Worm (Caenorhabditis elegans) whole organism, L1 larva: ENCODE data around the gene odd-1.

Source experiments
- C04F5.9 ChIP-seq: sonication (generic microtip); optimal IDR thresholded peaks from 2 replicates; lab custom pipeline; 2016; ENCODE audit warnings: missing genetic modification characterization, missing compliant biosample characterization
- C16A3.4 ChIP-seq: fragments of 150-350 bp; optimal IDR thresholded peaks from 2 replicates; lab custom pipeline; 2014; ENCODE audit warnings: missing biosample characterization, missing genetic modification characterization
- F16B12.6 ChIP-seq: fragments of 150-350 bp; optimal IDR thresholded peaks from 2 replicates; lab custom pipeline; 2014; ENCODE audit warnings: missing biosample characterization, missing genetic modification characterization
- Y116A8C.19 ChIP-seq: sonication (generic microtip); optimal IDR thresholded peaks from 2 replicates; lab custom pipeline; 2016; ENCODE audit warnings: missing compliant biosample characterization, missing genetic modification characterization, borderline replicate concordance
- alr-1 ChIP-seq: fragments of 200-800 bp; sonication (Bioruptor generic); optimal IDR thresholded peaks from 2 replicates; lab custom pipeline; 2018; ENCODE audit warnings: borderline replicate concordance, mild to moderate bottlenecking, missing genetic modification characterization, missing compliant biosample characterization
- ama-1 ChIP-seq: fragments of 150-350 bp; optimal IDR thresholded peaks from 2 replicates; lab custom pipeline; 2014
- ceh-8 ChIP-seq: fragments of 200-800 bp; sonication (Bioruptor generic); optimal IDR thresholded peaks from 2 replicates; lab custom pipeline; 2018; ENCODE audit warnings: mild to moderate bottlenecking, missing genetic modification characterization, moderate library complexity, missing compliant biosample characterization
- ceh-88 ChIP-seq: fragments of 200-800 bp; sonication (Bioruptor generic); IDR thresholded peaks from 2 replicates; pipeline ENCODE4 v1.3.6; 2022; ENCODE audit warnings: missing genetic modification characterization, missing compliant biosample characterization
- ces-1 ChIP-seq: fragments of 150-350 bp; optimal IDR thresholded peaks from 2 replicates; lab custom pipeline; 2014; ENCODE audit warnings: missing biosample characterization, missing genetic modification reagents, missing genetic modification characterization
- dpl-1 ChIP-seq, 3 experiments: fragments of 150-350 bp in 2 of 3; sonication (generic microtip) in 1 of 3; optimal IDR thresholded peaks; 2 replicates each; lab custom pipeline; 2014 to 2017; ENCODE audit warnings: missing biosample characterization in 3 of 3, missing genetic modification characterization in 3 of 3, missing genetic modification reagents in 3 of 3
- efl-1 ChIP-seq, 4 experiments: fragments of 150-350 bp; optimal IDR thresholded peaks in 3 of 4; peaks in 1 of 4; 1 replicate in 1 of 4; 2 replicates in 3 of 4; lab custom pipeline; 2014; ENCODE audit warnings: missing biosample characterization in 2 of 4, missing genetic modification characterization in 2 of 4, missing genetic modification reagents in 2 of 4
- egl-13 ChIP-seq: sonication (generic microtip); optimal IDR thresholded peaks from 2 replicates; lab custom pipeline; 2016; ENCODE audit warnings: missing genotype, missing genetic modification reagents, missing genetic modification characterization, missing compliant biosample characterization
- egl-27 ChIP-seq, 2 experiments: fragments of 150-350 bp in 1 of 2; sonication (generic microtip); optimal IDR thresholded peaks; 3 replicates each; lab custom pipeline; 2017 to 2018; ENCODE audit warnings: missing biosample characterization in 2 of 2, missing genetic modification characterization in 2 of 2, missing genetic modification reagents in 2 of 2
- elt-2 ChIP-seq: sonication (generic microtip); optimal IDR thresholded peaks from 2 replicates; lab custom pipeline; 2016; ENCODE audit warnings: missing genetic modification characterization, mild to moderate bottlenecking, inconsistent platforms, missing compliant biosample characterization, missing genetic modification reagents
- ets-5 ChIP-seq: fragments of 200-800 bp; sonication (Bioruptor generic); IDR thresholded peaks from 2 replicates; pipeline ENCODE4 v1.3.6; 2022; ENCODE audit warnings: missing genetic modification characterization, missing compliant biosample characterization
- grh-1 ChIP-seq: fragments of 200-800 bp; sonication (Bioruptor generic); IDR thresholded peaks from 2 replicates; pipeline ENCODE4 v1.3.6; 2022; ENCODE audit warnings: missing genetic modification reagents, missing genetic modification characterization, missing compliant biosample characterization
- hpl-2 ChIP-seq: fragments of 150-350 bp; optimal IDR thresholded peaks from 2 replicates; lab custom pipeline; 2014; ENCODE audit warnings: missing biosample characterization, missing genetic modification reagents, missing genetic modification characterization
- irx-1 ChIP-seq: sonication (generic microtip); optimal IDR thresholded peaks from 2 replicates; lab custom pipeline; 2016; ENCODE audit warnings: missing genetic modification characterization, missing compliant biosample characterization
- jun-1 ChIP-seq: fragments of 150-350 bp; optimal IDR thresholded peaks from 2 replicates; lab custom pipeline; 2014; ENCODE audit warnings: missing biosample characterization, missing genetic modification reagents, missing genetic modification characterization
- lin-14 ChIP-seq: fragments of 200-800 bp; sonication (Bioruptor generic); optimal IDR thresholded peaks from 2 replicates; lab custom pipeline; 2018; ENCODE audit warnings: mild to moderate bottlenecking, missing genetic modification characterization, moderate library complexity, missing compliant biosample characterization
- lin-35 ChIP-seq, 2 experiments: fragments of 150-350 bp; optimal IDR thresholded peaks; 2 replicates each; lab custom pipeline; 2014; ENCODE audit warnings: missing biosample characterization in 2 of 2, missing genetic modification characterization in 2 of 2, missing genetic modification reagents in 2 of 2
- lin-39 ChIP-seq: fragments of 150-350 bp; optimal IDR thresholded peaks from 2 replicates; lab custom pipeline; 2014; ENCODE audit warnings: missing biosample characterization, missing genetic modification reagents, missing genetic modification characterization
- lir-3 ChIP-seq: sonication (generic microtip); optimal IDR thresholded peaks from 2 replicates; lab custom pipeline; 2016; ENCODE audit warnings: mild to moderate bottlenecking, missing genetic modification characterization, moderate library complexity, missing compliant biosample characterization; ENCODE audit not compliant: poor library complexity
- lsy-2 ChIP-seq, 2 experiments: fragments of 150-350 bp; optimal IDR thresholded peaks; 2 replicates each; lab custom pipeline; 2014; ENCODE audit warnings: missing biosample characterization in 2 of 2, missing genetic modification characterization in 2 of 2
- mdl-1 ChIP-seq, 2 experiments: fragments of 150-350 bp; optimal IDR thresholded peaks; 2 replicates each; lab custom pipeline; 2014 to 2017; ENCODE audit warnings: missing biosample characterization in 2 of 2, missing genetic modification characterization in 2 of 2, inconsistent platforms in 1 of 2
- mef-2 ChIP-seq: fragments of 150-350 bp; optimal IDR thresholded peaks from 2 replicates; lab custom pipeline; 2014; ENCODE audit warnings: missing biosample characterization, missing genetic modification characterization
- mep-1 ChIP-seq: fragments of 150-350 bp; optimal IDR thresholded peaks from 2 replicates; lab custom pipeline; 2014; ENCODE audit warnings: missing biosample characterization, missing genetic modification characterization
- nhr-12 ChIP-seq: sonication (generic microtip); optimal IDR thresholded peaks from 2 replicates; lab custom pipeline; 2017; ENCODE audit warnings: missing biosample characterization, missing genetic modification characterization
- nhr-19 ChIP-seq: fragments of 200-800 bp; sonication (Bioruptor generic); conservative IDR thresholded peaks from 2 replicates; pipeline ENCODE4 v1.3.6; 2022; ENCODE audit warnings: missing genetic modification characterization, missing compliant biosample characterization
- nhr-20 ChIP-seq: sonication (generic microtip); optimal IDR thresholded peaks from 2 replicates; lab custom pipeline; 2016; ENCODE audit warnings: mild to moderate bottlenecking, missing genetic modification characterization, missing compliant biosample characterization
- nhr-47 ChIP-seq: sonication (generic microtip); optimal IDR thresholded peaks from 2 replicates; lab custom pipeline; 2016; ENCODE audit warnings: mild to moderate bottlenecking, missing genetic modification characterization, moderate library complexity, missing compliant biosample characterization
- nhr-71 ChIP-seq: sonication (generic microtip); optimal IDR thresholded peaks from 2 replicates; lab custom pipeline; 2016; ENCODE audit warnings: mild to moderate bottlenecking, missing genetic modification characterization, moderate library complexity, missing compliant biosample characterization
- nhr-77 ChIP-seq: fragments of 150-350 bp; optimal IDR thresholded peaks from 2 replicates; lab custom pipeline; 2014; ENCODE audit warnings: missing biosample characterization, missing genetic modification characterization
- nhr-85 ChIP-seq: sonication (generic microtip); peaks from one replicate; lab custom pipeline; 2016; ENCODE audit warnings: missing genetic modification characterization, inconsistent platforms, missing compliant biosample characterization
- nhr-90 ChIP-seq: sonication (generic microtip); optimal IDR thresholded peaks from 2 replicates; lab custom pipeline; 2016; ENCODE audit warnings: mild to moderate bottlenecking, missing genetic modification characterization, missing compliant biosample characterization; ENCODE audit not compliant: poor library complexity
- pag-3 ChIP-seq: sonication (generic microtip); optimal IDR thresholded peaks from 2 replicates; lab custom pipeline; 2017; ENCODE audit warnings: missing genetic modification characterization, mild to moderate bottlenecking, missing compliant biosample characterization, antibody characterized with exemption, borderline replicate concordance; ENCODE audit not compliant: insufficient read depth
- rnt-1 ChIP-seq: sonication (generic microtip); optimal IDR thresholded peaks from 2 replicates; lab custom pipeline; 2016; ENCODE audit warnings: mild to moderate bottlenecking, missing genetic modification characterization, moderate library complexity, missing compliant biosample characterization
- skn-1 ChIP-seq: fragments of 150-350 bp; optimal IDR thresholded peaks from 2 replicates; lab custom pipeline; 2014; ENCODE audit warnings: missing biosample characterization, missing genetic modification characterization
- snpc-4 ChIP-seq: fragments of 150-350 bp; optimal IDR thresholded peaks from 2 replicates; lab custom pipeline; 2014; ENCODE audit warnings: missing biosample characterization, missing genetic modification characterization
- snu-23 ChIP-seq: sonication (generic microtip); optimal IDR thresholded peaks from 2 replicates; lab custom pipeline; 2016; ENCODE audit warnings: missing genetic modification characterization, missing compliant biosample characterization
- sptf-1 ChIP-seq: fragments of 150-350 bp; optimal IDR thresholded peaks from 2 replicates; lab custom pipeline; 2014; ENCODE audit warnings: missing biosample characterization, missing genetic modification characterization
- swsn-7 ChIP-seq: sonication (generic microtip); optimal IDR thresholded peaks from 2 replicates; lab custom pipeline; 2016; ENCODE audit warnings: missing genetic modification characterization, missing compliant biosample characterization
- unc-30 ChIP-seq: sonication (generic microtip); optimal IDR thresholded peaks from 2 replicates; lab custom pipeline; 2017; ENCODE audit warnings: missing biosample characterization, missing genetic modification characterization
- unc-62 ChIP-seq: fragments of 150-350 bp; optimal IDR thresholded peaks from 2 replicates; lab custom pipeline; 2014; ENCODE audit warnings: missing biosample characterization, missing genetic modification reagents, missing genetic modification characterization
- unc-86 ChIP-seq: sonication (generic microtip); optimal IDR thresholded peaks from 2 replicates; lab custom pipeline; 2016; ENCODE audit warnings: missing genetic modification characterization, missing compliant biosample characterization
- vab-15 ChIP-seq: sonication (generic microtip); optimal IDR thresholded peaks from 2 replicates; lab custom pipeline; 2017; ENCODE audit warnings: missing genotype, mild to moderate bottlenecking, missing genetic modification characterization, missing compliant biosample characterization
- xbp-1 ChIP-seq: sonication (generic microtip); optimal IDR thresholded peaks from 2 replicates; lab custom pipeline; 2016; ENCODE audit warnings: missing genetic modification characterization, missing compliant biosample characterization

odd-1 gene

DNA sequence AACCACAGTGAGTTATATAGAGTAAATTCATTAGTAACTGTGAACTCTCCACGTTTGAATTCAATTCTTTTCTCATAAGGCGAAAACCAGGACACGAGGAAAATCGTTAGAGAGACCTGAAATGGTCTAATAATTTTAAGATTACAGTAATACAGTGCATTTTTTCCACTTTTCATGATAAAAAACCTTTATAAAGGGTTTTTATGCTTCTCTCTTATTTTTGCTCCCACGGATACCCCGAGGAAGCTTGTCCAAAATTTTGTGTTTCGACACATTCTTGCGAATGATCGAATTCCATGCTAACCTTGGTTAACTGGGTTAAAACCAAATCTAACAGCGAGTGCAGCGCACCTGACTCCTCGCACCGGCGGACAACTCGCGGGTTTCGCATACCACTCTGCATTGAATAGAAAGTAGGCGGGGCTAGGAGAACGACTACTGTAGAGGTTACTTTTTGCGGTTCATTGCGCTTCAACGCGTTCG is 32.2 kb downstream of the odd-1 start (continued):
- peak; percentile 23 for TF ChIP-seq xbp-1 (tag; lab: Kevin White, UChicago)
- TF ChIP-seq egl-27 (tag; optimal IDR thresholded peaks at IDR 0.05; lab: Kevin White, UChicago) = no peak
- peak; percentile 41; the same call in 1 of the 2 replicates for TF ChIP-seq ceh-88 (GFP tag; lab: Robert Waterston, UW)
- peak; percentile 97 for TF ChIP-seq snpc-4 (tag; lab: Kevin White, UChicago)
- TF ChIP-seq unc-62 (GFP tag; lab: Kevin White, UChicago) = no peak
- TF ChIP-seq nhr-71 (tag; lab: Kevin White, UChicago) = peak; percentile 75
- TF ChIP-seq ces-1 (GFP tag; lab: Kevin White, UChicago) = no peak
- no peak for TF ChIP-seq mdl-1 (tag; optimal IDR thresholded peaks at IDR 0.05; lab: Kevin White, UChicago)
- peak; percentile 1 to 42 for TF ChIP-seq lin-35 (GFP tag; optimal IDR thresholded peaks at IDR 0.05; lab: Kevin White, UChicago)
- TF ChIP-seq dpl-1 (GFP tag; optimal IDR thresholded peaks at IDR 0.05; lab: Kevin White, UChicago) = no peak
- no peak for TF ChIP-seq irx-1
- TF ChIP-seq lsy-2 (tag; optimal IDR thresholded peaks at IDR 0.05; lab: Kevin White, UChicago) = peak in 1 of 2 experiments; percentile 41
- TF ChIP-seq lin-39 (tag; lab: Kevin White, UChicago) = no peak
- no peak for TF ChIP-seq Y116A8C.19 (tag; lab: Kevin White, UChicago)
- TF ChIP-seq F16B12.6 (tag; lab: Kevin White, UChicago) = no peak
- TF ChIP-seq alr-1 (tag; lab: Kevin White, UChicago) = no peak
- peak; percentile 70 for TF ChIP-seq nhr-47 (tag; lab: Kevin White, UChicago)
- TF ChIP-seq efl-1 (optimal IDR thresholded peaks at IDR 0.05; lab: Kevin White, UChicago) = peak; percentile 28 to 43
- peak in 1 of 2 experiments; percentile 62 for TF ChIP-seq efl-1 (GFP tag; optimal IDR thresholded peaks at IDR 0.05 in 1 of 2; lab: Kevin White, UChicago)
- TF ChIP-seq mep-1 = no peak
- no peak for TF ChIP-seq skn-1
- no peak for TF ChIP-seq egl-13 (tag; lab: Kevin White, UChicago)

ce11 chrIII:7141285-7141715 is 33.2 kb downstream of the odd-1 start:
- TF ChIP-seq swsn-7 (tag; lab: Kevin White, UChicago) (peak; percentile 45), ceh-88 (GFP tag; lab: Robert Waterston, UW) (no peak), nhr-85 (tag; lab: Kevin White, UChicago) (peak; percentile 14), vab-15 (no peak), ets-5 (GFP tag; lab: Robert Waterston, UW) (no peak), nhr-20 (tag; lab: Kevin White, UChicago) (peak; percentile 42), lin-39 (tag; lab: Kevin White, UChicago) (peak; percentile 50), snu-23 (peak; percentile 32), dpl-1 (GFP tag; optimal IDR thresholded peaks at IDR 0.05; lab: Kevin White, UChicago) (peak in 1 of 3 experiments; percentile 23), nhr-12 (tag; lab: Kevin White, UChicago) (no peak), sptf-1 (tag; lab: Kevin White, UChicago) (no peak), C04F5.9 (no peak), hpl-2 (GFP tag; lab: Kevin White, UChicago) (peak; percentile 47), nhr-90 (tag; lab: Kevin White, UChicago) (peak; percentile 76), lir-3 (no peak), elt-2 (tag; lab: Kevin White, UChicago) (peak; percentile 92), ama-1 (peak; percentile 92), ceh-8 (no peak), lin-14 (GFP tag; lab: Kevin White, UChicago) (peak; percentile 59), nhr-77 (tag; lab: Kevin White, UChicago) (peak; percentile 62), rnt-1 (tag; lab: Kevin White, UChicago) (peak; percentile 55), Y116A8C.19 (tag; lab: Kevin White, UChicago) (no peak), C16A3.4 (tag; lab: Kevin White, UChicago) (no peak), unc-62 (GFP tag; lab: Kevin White, UChicago) (no peak), lsy-2 (tag; optimal IDR thresholded peaks at IDR 0.05; lab: Kevin White, UChicago) (peak; percentile 3 to 15), nhr-71 (tag; lab: Kevin White, UChicago) (peak; percentile 74), lin-35 (GFP tag; optimal IDR thresholded peaks at IDR 0.05; lab: Kevin White, UChicago) (peak in 1 of 2 experiments; percentile 73), snpc-4 (tag; lab: Kevin White, UChicago) (peak; percentile 97), grh-1 (0 out of 2 replicates have a peak, but pooled peaks have one; percentile 31), unc-86 (tag; lab: Kevin White, UChicago) (no peak), unc-30 (tag; lab: Kevin White, UChicago) (no peak), jun-1 (tag; lab: Kevin White, UChicago) (peak; percentile 28), efl-1 (optimal IDR thresholded peaks at IDR 0.05; lab: Kevin White, UChicago) (peak; percentile 19 to 41), efl-1 (GFP tag; optimal IDR thresholded peaks at IDR 0.05 in 1 of 2; lab: Kevin White, UChicago) (peak in 1 of 2 experiments; percentile 96), mef-2 (tag; lab: Kevin White, UChicago) (no peak), nhr-19 (peak; percentile 75), pag-3 (tag; lab: Kevin White, UChicago) (no peak), nhr-47 (tag; lab: Kevin White, UChicago) (peak; percentile 42)
